Worm (Caenorhabditis elegans) whole organism, young adult: Measurements from ENCODE around the gene F39F10.2.

Experiments used
- F33H1.4 ChIP-seq: fragments of 200-800 bp; sonication (Bioruptor generic); IDR thresholded peaks from 2 replicates; pipeline ENCODE4 v1.3.6; 2022; ENCODE audit warnings: missing genetic modification reagents, missing genetic modification characterization, missing compliant biosample characterization
- F49E8.2 ChIP-seq: sonication (generic microtip); optimal IDR thresholded peaks from 3 replicates; lab custom pipeline; 2017; ENCODE audit warnings: missing genetic modification characterization, mild to moderate bottlenecking, missing compliant biosample characterization, antibody characterized with exemption, moderate library complexity; ENCODE audit not compliant: insufficient read depth
- F55B11.4 ChIP-seq: sonication (generic microtip); optimal IDR thresholded peaks from 2 replicates; lab custom pipeline; 2016; ENCODE audit warnings: missing compliant biosample characterization, missing genetic modification characterization, borderline replicate concordance; ENCODE audit not compliant: insufficient read depth
- K12H6.12 ChIP-seq: fragments of 200-800 bp; sonication (Bioruptor generic); optimal IDR thresholded peaks from 2 replicates; lab custom pipeline; 2018; ENCODE audit warnings: mild to moderate bottlenecking, missing genetic modification characterization, missing compliant biosample characterization
- T07F8.4 ChIP-seq: sonication (generic microtip); optimal IDR thresholded peaks from 2 replicates; lab custom pipeline; 2016; ENCODE audit warnings: mild to moderate bottlenecking, missing genetic modification characterization, moderate library complexity, missing compliant biosample characterization
- Y56A3A.18 ChIP-seq: fragments of 200-800 bp; sonication (Bioruptor generic); IDR thresholded peaks from 2 replicates; pipeline ENCODE4 v1.3.6; 2022; ENCODE audit warnings: missing genetic modification reagents, missing genetic modification characterization, missing compliant biosample characterization
- Y79H2A.3 ChIP-seq: fragments of 200-800 bp; sonication (Bioruptor generic); conservative IDR thresholded peaks from 2 replicates; pipeline ENCODE4 v1.3.6; 2022; ENCODE audit warnings: missing genetic modification reagents, missing genetic modification characterization, missing compliant biosample characterization
- Y95B8A.8 ChIP-seq: fragments of 200-800 bp; sonication (Bioruptor generic); IDR thresholded peaks from 2 replicates; pipeline ENCODE4 v1.3.6; 2022; ENCODE audit warnings: missing genetic modification reagents, missing genetic modification characterization, missing compliant biosample characterization
- akir-1 ChIP-seq: fragments of 200-800 bp; sonication (Bioruptor generic); optimal IDR thresholded peaks from 2 replicates; lab custom pipeline; 2018; ENCODE audit warnings: mild to moderate bottlenecking, missing genetic modification characterization, moderate library complexity, missing compliant biosample characterization
- atf-7 ChIP-seq: sonication (generic microtip); optimal IDR thresholded peaks from 2 replicates; lab custom pipeline; 2017; ENCODE audit warnings: mild to moderate bottlenecking, missing genetic modification characterization, missing compliant biosample characterization
- attf-3 ChIP-seq: fragments of 200-800 bp; sonication (Bioruptor generic); conservative IDR thresholded peaks from 2 replicates; pipeline ENCODE4 v1.3.6; 2022; ENCODE audit warnings: missing genetic modification reagents, missing genetic modification characterization, missing compliant biosample characterization
- attf-5 ChIP-seq: fragments of 200-800 bp; sonication (Bioruptor generic); optimal IDR thresholded peaks from 2 replicates; lab custom pipeline; 2018; ENCODE audit warnings: mild to moderate bottlenecking, missing genetic modification characterization, missing compliant biosample characterization
- bed-2 ChIP-seq: fragments of 200-800 bp; sonication (Bioruptor generic); IDR thresholded peaks from 2 replicates; pipeline ENCODE4 v1.3.6; 2022; ENCODE audit warnings: missing genetic modification reagents, missing genetic modification characterization, missing compliant biosample characterization
- ccch-3 ChIP-seq: fragments of 200-800 bp; sonication (Bioruptor generic); optimal IDR thresholded peaks from 2 replicates; lab custom pipeline; 2018; ENCODE audit warnings: mild to moderate bottlenecking, missing genetic modification characterization, missing compliant biosample characterization
- ceh-58 ChIP-seq: fragments of 200-800 bp; sonication (Bioruptor generic); IDR thresholded peaks from 2 replicates; pipeline ENCODE4 v1.3.6; 2022; ENCODE audit warnings: missing genetic modification characterization, missing compliant biosample characterization
- ceh-79 ChIP-seq: sonication (generic microtip); optimal IDR thresholded peaks from 2 replicates; lab custom pipeline; 2017; ENCODE audit warnings: mild to moderate bottlenecking, missing genetic modification characterization, missing compliant biosample characterization
- dox-1 ChIP-seq: fragments of 200-800 bp; sonication (Bioruptor generic); IDR thresholded peaks from 2 replicates; pipeline ENCODE4 v1.3.6; 2022; ENCODE audit warnings: missing genetic modification reagents, missing genetic modification characterization, missing compliant biosample characterization
- dpl-1 ChIP-seq: fragments of 150-350 bp; optimal IDR thresholded peaks from 2 replicates; lab custom pipeline; 2014; ENCODE audit warnings: missing biosample characterization, missing genetic modification reagents, missing genetic modification characterization
- egrh-3 ChIP-seq: fragments of 200-800 bp; sonication (Bioruptor generic); IDR thresholded peaks from 2 replicates; pipeline ENCODE4 v1.3.6; 2022; ENCODE audit warnings: missing genetic modification reagents, missing genetic modification characterization, missing compliant biosample characterization
- fkh-3 ChIP-seq: sonication (generic microtip); optimal IDR thresholded peaks from 2 replicates; lab custom pipeline; 2016; ENCODE audit warnings: mild to moderate bottlenecking, missing genetic modification characterization, missing compliant biosample characterization
- him-1 ChIP-seq: sonication (generic microtip); optimal IDR thresholded peaks from 2 replicates; lab custom pipeline; 2016; ENCODE audit warnings: missing genotype, missing genetic modification reagents, missing genetic modification characterization, missing compliant biosample characterization
- hlh-12 ChIP-seq: sonication (generic microtip); optimal IDR thresholded peaks from 2 replicates; lab custom pipeline; 2016; ENCODE audit warnings: missing genetic modification characterization, missing compliant biosample characterization
- hmg-1.2 ChIP-seq: fragments of 200-800 bp; sonication (Bioruptor generic); IDR thresholded peaks from 2 replicates; pipeline ENCODE4 v1.3.6; 2022; ENCODE audit warnings: missing genetic modification reagents, missing genetic modification characterization, missing compliant biosample characterization
- hrde-1 ChIP-seq: sonication (generic microtip); optimal IDR thresholded peaks from 2 replicates; lab custom pipeline; 2016; ENCODE audit warnings: missing genetic modification characterization, mild to moderate bottlenecking, missing compliant biosample characterization, moderate library complexity, missing genotype, missing genetic modification reagents, borderline replicate concordance
- lin-26 ChIP-seq: fragments of 200-800 bp; sonication (Bioruptor generic); IDR thresholded peaks from 2 replicates; pipeline ENCODE4 v1.3.6; 2022; ENCODE audit warnings: missing genetic modification reagents, missing genetic modification characterization, missing compliant biosample characterization
- lir-1 ChIP-seq: fragments of 200-800 bp; sonication (Bioruptor generic); conservative IDR thresholded peaks from 2 replicates; pipeline ENCODE4 v1.3.6; 2022; ENCODE audit warnings: missing genetic modification reagents, missing genetic modification characterization, missing compliant biosample characterization
- madf-3 ChIP-seq: fragments of 200-800 bp; sonication (Bioruptor generic); IDR thresholded peaks from 2 replicates; pipeline ENCODE4 v1.3.6; 2022; ENCODE audit warnings: missing genetic modification reagents, missing genetic modification characterization, missing compliant biosample characterization
- mcd-1 ChIP-seq: fragments of 200-800 bp; sonication (Bioruptor generic); IDR thresholded peaks from 2 replicates; pipeline ENCODE4 v1.3.6; 2022; ENCODE audit warnings: missing genetic modification reagents, missing genetic modification characterization, missing compliant biosample characterization
- mel-28 ChIP-seq: sonication (generic microtip); optimal IDR thresholded peaks from 2 replicates; lab custom pipeline; 2016; ENCODE audit warnings: borderline replicate concordance, mild to moderate bottlenecking, missing genetic modification characterization, missing compliant biosample characterization
- nfya-1 ChIP-seq: sonication (generic microtip); optimal IDR thresholded peaks from 2 replicates; lab custom pipeline; 2017; ENCODE audit warnings: antibody characterized with exemption, missing compliant biosample characterization, missing genetic modification characterization, borderline replicate concordance; ENCODE audit not compliant: insufficient read depth
- nfya-2 ChIP-seq: fragments of 200-800 bp; sonication (Bioruptor generic); IDR thresholded peaks from 2 replicates; pipeline ENCODE4 v1.3.6; 2022; ENCODE audit warnings: missing genetic modification reagents, missing genetic modification characterization, missing compliant biosample characterization
- nhr-179 ChIP-seq: sonication (generic microtip); optimal IDR thresholded peaks from 2 replicates; lab custom pipeline; 2016; ENCODE audit warnings: mild to moderate bottlenecking, missing genetic modification characterization, missing compliant biosample characterization
- nhr-27 ChIP-seq: fragments of 200-800 bp; sonication (Bioruptor generic); optimal IDR thresholded peaks from 2 replicates; lab custom pipeline; 2018; ENCODE audit warnings: mild to moderate bottlenecking, missing genetic modification characterization, moderate library complexity, missing compliant biosample characterization
- rcor-1 ChIP-seq: fragments of 200-800 bp; sonication (Bioruptor generic); IDR thresholded peaks from 2 replicates; pipeline ENCODE4 v1.3.6; 2022; ENCODE audit warnings: missing genetic modification reagents, missing genetic modification characterization, missing compliant biosample characterization
- snpc-1.1 ChIP-seq: sonication (generic microtip); optimal IDR thresholded peaks from 2 replicates; lab custom pipeline; 2017; ENCODE audit warnings: missing genetic modification characterization, mild to moderate bottlenecking, missing compliant biosample characterization, antibody characterized with exemption, moderate library complexity, missing genotype, missing genetic modification reagents; ENCODE audit not compliant: insufficient read depth
- snpc-1.3 ChIP-seq: sonication (generic microtip); optimal IDR thresholded peaks from 2 replicates; lab custom pipeline; 2017; ENCODE audit warnings: missing genetic modification characterization, mild to moderate bottlenecking, missing compliant biosample characterization, antibody characterized with exemption, moderate library complexity, missing genotype, missing genetic modification reagents; ENCODE audit not compliant: insufficient read depth
- snpc-3.4 ChIP-seq: sonication (generic microtip); optimal IDR thresholded peaks from 2 replicates; lab custom pipeline; 2017; ENCODE audit warnings: missing genetic modification characterization, mild to moderate bottlenecking, missing compliant biosample characterization, antibody characterized with exemption, moderate library complexity, missing genotype, missing genetic modification reagents
- snpc-4 ChIP-seq, 5 experiments: fragments of 150-350 bp in 1 of 5; sonication (generic microtip) in 4 of 5; optimal IDR thresholded peaks; 2 replicates each; lab custom pipeline; 2014 to 2018; ENCODE audit warnings: missing genetic modification characterization in 5 of 5, missing biosample characterization in 3 of 5, antibody characterized with exemption in 2 of 5, mild to moderate bottlenecking in 2 of 5, missing compliant biosample characterization in 2 of 5, missing genotype in 2 of 5, moderate library complexity in 2 of 5, missing genetic modification reagents in 1 of 5
- tbp1 ChIP-seq: fragments of 200-800 bp; sonication (Bioruptor generic); optimal IDR thresholded peaks from 2 replicates; lab custom pipeline; 2018; ENCODE audit warnings: mild to moderate bottlenecking, missing genetic modification characterization, missing compliant biosample characterization
- tbx-9 ChIP-seq: sonication (generic microtip); optimal IDR thresholded peaks from 2 replicates; lab custom pipeline; 2016; ENCODE audit warnings: borderline replicate concordance, missing genetic modification characterization, inconsistent platforms, missing compliant biosample characterization
- unc-130 ChIP-seq: sonication (generic microtip); optimal IDR thresholded peaks from 2 replicates; lab custom pipeline; 2016; ENCODE audit warnings: missing genetic modification reagents, missing genetic modification characterization, missing compliant biosample characterization
- unc-62 ChIP-seq: fragments of 150-350 bp; optimal IDR thresholded peaks from 2 replicates; lab custom pipeline; 2014; ENCODE audit warnings: missing biosample characterization, missing genetic modification reagents, missing genetic modification characterization
- xnd-1 ChIP-seq: sonication (generic microtip); optimal IDR thresholded peaks from 2 replicates; lab custom pipeline; 2016; ENCODE audit warnings: missing genotype, missing genetic modification reagents, missing genetic modification characterization, missing compliant biosample characterization
- ztf-25 ChIP-seq: fragments of 200-800 bp; sonication (Bioruptor generic); IDR thresholded peaks from 2 replicates; pipeline ENCODE4 v1.3.6; 2022; ENCODE audit warnings: missing genetic modification reagents, missing genetic modification characterization, missing compliant biosample characterization
- ztf-3 ChIP-seq: fragments of 200-800 bp; sonication (Bioruptor generic); optimal IDR thresholded peaks from 2 replicates; lab custom pipeline; 2018; ENCODE audit warnings: mild to moderate bottlenecking, missing genetic modification characterization, missing compliant biosample characterization

Gene F39F10.2

ce11 chrX:16925343-16925742 lies 30.7 kb downstream of the F39F10.2 start:
- TF ChIP-seq snpc-1.1 (peak; percentile 9), rcor-1 (GFP tag; lab: Robert Waterston, UW) (no peak), unc-130 (no peak), ztf-3 (GFP tag; lab: Kevin White, UChicago) (no peak), snpc-4 (GFP tag; optimal IDR thresholded peaks at IDR 0.05; lab: Kevin White, UChicago) (no peak), snpc-4 (tag; optimal IDR thresholded peaks at IDR 0.05; lab: Kevin White, UChicago) (peak in 1 of 4 experiments; percentile 86)

- TF ChIP-seq madf-3 (GFP tag; lab: Robert Waterston, UW) (peak; percentile 74), bed-2 (GFP tag; lab: Robert Waterston, UW) (no peak), attf-3 (GFP tag; lab: Robert Waterston, UW) (no peak), Y79H2A.3 (no peak), ceh-79 (tag; lab: Kevin White, UChicago) (no peak), tbp1 (GFP tag; lab: Kevin White, UChicago) (peak; percentile 92), hlh-12 (tag; lab: Kevin White, UChicago) (peak; percentile 47), mcd-1 (peak; percentile 40; the same call in 1 of the 2 replicates), akir-1 (GFP tag; lab: Kevin White, UChicago) (no peak), hmg-1.2 (GFP tag; lab: Robert Waterston, UW) (peak; percentile 73), T07F8.4 (tag; lab: Kevin White, UChicago) (peak; percentile 33), unc-130 (peak; percentile 6), tbx-9 (tag; lab: Kevin White, UChicago) (no peak), mel-28 (no peak), K12H6.12 (tag; lab: Kevin White, UChicago) (peak; percentile 49), hrde-1 (no peak), nhr-179 (tag; lab: Kevin White, UChicago) (peak; percentile 18), nhr-27 (tag; lab: Kevin White, UChicago) (no peak), snpc-1.3 (tag; lab: Kevin White, UChicago) (peak; percentile 50), F55B11.4 (tag; lab: Kevin White, UChicago) (no peak), dpl-1 (no peak), atf-7 (tag; lab: Kevin White, UChicago) (peak; percentile 9), F49E8.2 (no peak), Y95B8A.8 (GFP tag; lab: Robert Waterston, UW) (no peak), egrh-3 (0 out of 2 replicates have a peak, but pooled peaks have one; percentile 27), fkh-3 (tag; lab: Kevin White, UChicago) (no peak), him-1 (tag; lab: Kevin White, UChicago) (peak; percentile 77), ztf-25 (GFP tag; lab: Robert Waterston, UW) (peak; percentile 85), nfya-2 (no peak), Y56A3A.18 (peak; percentile 67; the same call in 1 of the 2 replicates), nfya-1 (tag; lab: Kevin White, UChicago) (no peak), attf-5 (GFP tag; lab: Kevin White, UChicago) (peak; percentile 36), ccch-3 (GFP tag; lab: Kevin White, UChicago) (no peak), xnd-1 (no peak), lir-1 (GFP tag; lab: Robert Waterston, UW) (0 out of 2 replicates have a peak, but pooled peaks have one; percentile 28), lin-26 (GFP tag; lab: Robert Waterston, UW) (peak; percentile 87), F33H1.4 (GFP tag; lab: Robert Waterston, UW) (no peak), snpc-3.4 (peak; percentile 37), ceh-58 (GFP tag; lab: Robert Waterston, UW) (no peak), ztf-3 (GFP tag; lab: Kevin White, UChicago) (no peak), unc-62 (no peak), dox-1 (GFP tag; lab: Robert Waterston, UW) (peak; percentile 70; the same call in 1 of the 2 replicates)
These were observed 33.4 kb downstream of the F39F10.2 start for ce11 chrX:16928087-16928486.
